Worm (Caenorhabditis elegans) whole organism, L2 larva: Measurements from ENCODE around the gene enri-1.

Source experiments
- C34F6.9 ChIP-seq: fragments of 150-350 bp; optimal IDR thresholded peaks from 2 replicates; lab custom pipeline; 2014; ENCODE audit warnings: missing biosample characterization, missing genetic modification characterization
- F13H6.1 ChIP-seq: sonication (generic microtip); optimal IDR thresholded peaks from 2 replicates; lab custom pipeline; 2016; ENCODE audit warnings: missing genetic modification characterization, missing compliant biosample characterization
- aly-2 ChIP-seq: fragments of 150-350 bp; optimal IDR thresholded peaks from 2 replicates; lab custom pipeline; 2014; ENCODE audit warnings: missing biosample characterization, missing genetic modification characterization
- ama-1 ChIP-seq: fragments of 150-350 bp; optimal IDR thresholded peaks from 2 replicates; lab custom pipeline; 2018; ENCODE audit warnings: inconsistent platforms
- blmp-1 ChIP-seq: sonication (generic microtip); optimal IDR thresholded peaks from 2 replicates; lab custom pipeline; 2017; ENCODE audit warnings: missing genetic modification characterization, mild to moderate bottlenecking, missing compliant biosample characterization, antibody characterized with exemption, moderate library complexity; ENCODE audit not compliant: insufficient read depth
- ceh-82 ChIP-seq: fragments of 150-350 bp; optimal IDR thresholded peaks from 2 replicates; lab custom pipeline; 2014; ENCODE audit warnings: missing biosample characterization, missing genetic modification characterization
- egl-27 ChIP-seq: sonication (generic microtip); optimal IDR thresholded peaks from 3 replicates; lab custom pipeline; 2017; ENCODE audit warnings: missing biosample characterization, missing genetic modification reagents, missing genetic modification characterization
- elt-1 ChIP-seq: fragments of 150-350 bp; optimal IDR thresholded peaks from 2 replicates; lab custom pipeline; 2014; ENCODE audit warnings: missing biosample characterization, missing genetic modification characterization
- elt-3 ChIP-seq: sonication (generic microtip); optimal IDR thresholded peaks from 2 replicates; lab custom pipeline; 2017; ENCODE audit warnings: missing biosample characterization, missing genetic modification characterization
- fos-1 ChIP-seq: fragments of 150-350 bp; optimal IDR thresholded peaks from 2 replicates; lab custom pipeline; 2014; ENCODE audit warnings: missing biosample characterization, missing genetic modification characterization
- gmeb-1 ChIP-seq: fragments of 150-350 bp; optimal IDR thresholded peaks from 2 replicates; lab custom pipeline; 2014; ENCODE audit warnings: missing biosample characterization, missing genetic modification characterization
- lin-11 ChIP-seq: fragments of 150-350 bp; sonication (generic microtip); optimal IDR thresholded peaks from 2 replicates; lab custom pipeline; 2014; ENCODE audit warnings: missing biosample characterization, missing genetic modification characterization, inconsistent platforms, mixed read lengths
- lin-13 ChIP-seq: fragments of 150-350 bp; optimal IDR thresholded peaks from 2 replicates; lab custom pipeline; 2014; ENCODE audit warnings: missing biosample characterization, missing genetic modification reagents, missing genetic modification characterization
- lin-39 ChIP-seq: fragments of 150-350 bp; optimal IDR thresholded peaks from 2 replicates; lab custom pipeline; 2014; ENCODE audit warnings: missing biosample characterization, missing genetic modification reagents, missing genetic modification characterization
- lsy-2 ChIP-seq, 2 experiments: fragments of 150-350 bp in 1 of 2; sonication (generic microtip) in 1 of 2; optimal IDR thresholded peaks; 2 replicates each; lab custom pipeline; 2014 to 2017; ENCODE audit warnings: missing biosample characterization in 2 of 2, missing genetic modification characterization in 2 of 2
- mab-5 ChIP-seq: fragments of 150-350 bp; optimal IDR thresholded peaks from 2 replicates; lab custom pipeline; 2014; ENCODE audit warnings: missing biosample characterization, missing genetic modification characterization
- mbf-1 ChIP-seq: sonication (generic microtip); optimal IDR thresholded peaks from 2 replicates; lab custom pipeline; 2017; ENCODE audit warnings: missing biosample characterization, missing genetic modification characterization
- mdl-1 ChIP-seq, 2 experiments: fragments of 150-350 bp in 1 of 2; sonication (generic microtip) in 1 of 2; optimal IDR thresholded peaks; 2 replicates each; lab custom pipeline; 2017; ENCODE audit warnings: missing biosample characterization in 2 of 2, missing genetic modification characterization in 2 of 2
- nhr-10 ChIP-seq: sonication (generic microtip); optimal IDR thresholded peaks from 2 replicates; lab custom pipeline; 2017; ENCODE audit warnings: missing biosample characterization, missing genetic modification characterization
- nhr-11 ChIP-seq: fragments of 150-350 bp; optimal IDR thresholded peaks from 2 replicates; lab custom pipeline; 2014; ENCODE audit warnings: missing biosample characterization, missing genetic modification characterization
- nhr-12 ChIP-seq: fragments of 150-350 bp; optimal IDR thresholded peaks from 2 replicates; lab custom pipeline; 2014; ENCODE audit warnings: missing biosample characterization, missing genetic modification characterization
- nhr-129 ChIP-seq: fragments of 150-350 bp; optimal IDR thresholded peaks from 2 replicates; lab custom pipeline; 2014; ENCODE audit warnings: missing biosample characterization, missing genetic modification characterization
- nhr-21 ChIP-seq: fragments of 150-350 bp; optimal IDR thresholded peaks from 2 replicates; lab custom pipeline; 2014; ENCODE audit warnings: missing biosample characterization, missing genetic modification characterization
- nhr-23 ChIP-seq: fragments of 150-350 bp; optimal IDR thresholded peaks from 2 replicates; lab custom pipeline; 2014; ENCODE audit warnings: missing biosample characterization, missing genetic modification reagents, missing genetic modification characterization
- nhr-237 ChIP-seq: fragments of 150-350 bp; optimal IDR thresholded peaks from 2 replicates; lab custom pipeline; 2014; ENCODE audit warnings: missing biosample characterization, missing genetic modification characterization
- nhr-25 ChIP-seq: fragments of 150-350 bp; sonication (generic microtip); optimal IDR thresholded peaks from 3 replicates; lab custom pipeline; 2014; ENCODE audit warnings: missing biosample characterization, missing genetic modification characterization
- nhr-6 ChIP-seq: fragments of 150-350 bp; optimal IDR thresholded peaks from 2 replicates; lab custom pipeline; 2014; ENCODE audit warnings: missing biosample characterization, missing genetic modification characterization
- sem-4 ChIP-seq: fragments of 150-350 bp; optimal IDR thresholded peaks from 2 replicates; lab custom pipeline; 2014; ENCODE audit warnings: missing biosample characterization, missing genetic modification reagents, missing genetic modification characterization
- skn-1 ChIP-seq: sonication (generic microtip); optimal IDR thresholded peaks from 2 replicates; lab custom pipeline; 2017; ENCODE audit warnings: missing biosample characterization, missing genetic modification characterization
- sma-3 ChIP-seq: sonication (generic microtip); optimal IDR thresholded peaks from 2 replicates; lab custom pipeline; 2016; ENCODE audit warnings: missing genetic modification reagents, missing genetic modification characterization, missing compliant biosample characterization
- sma-9 ChIP-seq, 2 experiments: fragments of 150-350 bp in 1 of 2; sonication (generic microtip) in 1 of 2; optimal IDR thresholded peaks; 2 replicates each; lab custom pipeline; 2014 to 2016; ENCODE audit warnings: missing genetic modification characterization in 2 of 2, mild to moderate bottlenecking in 1 of 2, missing biosample characterization in 1 of 2, missing compliant biosample characterization in 1 of 2, missing genetic modification reagents in 1 of 2, moderate library complexity in 1 of 2
- snpc-4 ChIP-seq: fragments of 150-350 bp; optimal IDR thresholded peaks from 2 replicates; lab custom pipeline; 2014; ENCODE audit warnings: missing biosample characterization, missing genetic modification characterization
- unc-39 ChIP-seq: fragments of 150-350 bp; optimal IDR thresholded peaks from 2 replicates; lab custom pipeline; 2014; ENCODE audit warnings: missing biosample characterization, missing genetic modification characterization
- unc-62 ChIP-seq: fragments of 150-350 bp; optimal IDR thresholded peaks from 2 replicates; lab custom pipeline; 2014; ENCODE audit warnings: missing biosample characterization, missing genetic modification reagents, missing genetic modification characterization
- zag-1 ChIP-seq: fragments of 150-350 bp; optimal IDR thresholded peaks from 2 replicates; lab custom pipeline; 2014; ENCODE audit warnings: missing biosample characterization, missing genetic modification characterization
- ztf-11 ChIP-seq: sonication (generic microtip); optimal IDR thresholded peaks from 2 replicates; lab custom pipeline; 2017; ENCODE audit warnings: missing biosample characterization, missing genetic modification characterization
- ztf-4 ChIP-seq: fragments of 150-350 bp; optimal IDR thresholded peaks from 2 replicates; lab custom pipeline; 2014; ENCODE audit warnings: missing biosample characterization, missing genetic modification characterization

enri-1 gene

ce11 chrII:2328963-2329442, 12.4 kb downstream of the enri-1 start, which contains the start of the genes ZK1240.8 and ZK1240.1:
TSS of gene ZK1240.8 (minus strand) at chrII:2329063.
TSS of gene ZK1240.1 (plus strand) at chrII:2329392.
- TF ChIP-seq sma-9 (GFP tag; optimal IDR thresholded peaks at IDR 0.05; lab: Kevin White, UChicago): no peak
- TF ChIP-seq sma-9 (tag; optimal IDR thresholded peaks at IDR 0.05; lab: Kevin White, UChicago): no peak
- no peak for TF ChIP-seq mdl-1 (tag; optimal IDR thresholded peaks at IDR 0.05; lab: Kevin White, UChicago)
- TF ChIP-seq, all 48 proteins: peak for 0

- TF ChIP-seq C34F6.9 (no peak), F13H6.1 (tag; lab: Kevin White, UChicago) (no peak), elt-1 (tag; lab: Kevin White, UChicago) (no peak), nhr-10 (tag; lab: Kevin White, UChicago) (no peak), nhr-25 (tag; lab: Kevin White, UChicago) (no peak), ceh-82 (no peak), lin-13 (GFP tag; lab: Kevin White, UChicago) (no peak), mbf-1 (tag; lab: Kevin White, UChicago) (no peak), ztf-4 (no peak), unc-39 (tag; lab: Kevin White, UChicago) (no peak)
Measured at ce11 chrII:2324956-2325355, 16.5 kb downstream of the enri-1 start, which contains the start of gene ZK1240.11. TSS of gene ZK1240.11 (plus strand) at chrII:2325256.

ce11 chrII:2322857-2323518, 18.4 kb downstream of the enri-1 start, which contains the start of the genes ZK1240.6 and ZK1240.2:
TSS of gene ZK1240.6 (minus strand) at chrII:2322907.
TSS of gene ZK1240.2 (plus strand) at chrII:2323376.
- no peak for TF ChIP-seq blmp-1 (tag; lab: Kevin White, UChicago)
- TF ChIP-seq nhr-10 (tag; lab: Kevin White, UChicago): no peak
- TF ChIP-seq fos-1 (tag; lab: Kevin White, UChicago): peak; percentile 76
- peak; percentile 21 for TF ChIP-seq sma-9 (GFP tag; optimal IDR thresholded peaks at IDR 0.05; lab: Kevin White, UChicago)
- TF ChIP-seq sma-9 (tag; optimal IDR thresholded peaks at IDR 0.05; lab: Kevin White, UChicago): no peak
- no peak for TF ChIP-seq nhr-237 (tag; lab: Kevin White, UChicago)
- TF ChIP-seq egl-27 (tag; lab: Kevin White, UChicago): no peak
- TF ChIP-seq lin-11 (tag; lab: Kevin White, UChicago): no peak

- TF ChIP-seq lin-11 (tag; lab: Kevin White, UChicago): no peak
- no peak for TF ChIP-seq snpc-4 (tag; lab: Kevin White, UChicago)
- peak; percentile 87 for TF ChIP-seq fos-1 (tag; lab: Kevin White, UChicago)
- no peak for TF ChIP-seq ztf-11 (tag; lab: Kevin White, UChicago)
- TF ChIP-seq aly-2: no peak
- TF ChIP-seq, all 48 proteins: peak for 1
Measured at ce11 chrII:2320097-2320496, 21.3 kb downstream of the enri-1 start, which contains the start of gene ZK1240.3. TSS of gene ZK1240.3 (plus strand) at chrII:2320334.

ce11 chrII:2317883-2318357, 23.5 kb downstream of the enri-1 start, which contains the start of the genes ZK1240.5 and ZK1240.9:
TSS of gene ZK1240.5 (minus strand) at chrII:2317933.
TSS of gene ZK1240.9 (plus strand) at chrII:2318189.
- peak; percentile 21 for TF ChIP-seq fos-1 (tag; lab: Kevin White, UChicago)
- TF ChIP-seq ama-1: no peak
- no peak for TF ChIP-seq unc-62 (GFP tag; lab: Kevin White, UChicago)
- no peak for TF ChIP-seq nhr-23 (tag; lab: Kevin White, UChicago)
- TF ChIP-seq nhr-12 (tag; lab: Kevin White, UChicago): no peak
- TF ChIP-seq nhr-237 (tag; lab: Kevin White, UChicago): no peak

- TF ChIP-seq nhr-11 (tag; lab: Kevin White, UChicago): no peak
Measured at ce11 chrII:2312747-2313146, 28.7 kb downstream of the enri-1 start, which contains the start of the genes trim-21 and B0281.1. TSS of gene trim-21 (minus strand) at chrII:2312847. TSS of gene B0281.1 (plus strand) at chrII:2313067.

ce11 chrII:2306741-2307140, 34.7 kb downstream of the enri-1 start, which contains the start of gene B0281.3:
TSS of gene B0281.3 (plus strand) at chrII:2307041.
- TF ChIP-seq mab-5 (tag; lab: Kevin White, UChicago) (no peak), nhr-10 (tag; lab: Kevin White, UChicago) (no peak), elt-3 (tag; lab: Kevin White, UChicago) (no peak), zag-1 (tag; lab: Kevin White, UChicago) (no peak), nhr-11 (tag; lab: Kevin White, UChicago) (no peak), gmeb-1 (no peak), skn-1 (no peak), nhr-12 (tag; lab: Kevin White, UChicago) (no peak), F13H6.1 (tag; lab: Kevin White, UChicago) (no peak), lsy-2 (tag; optimal IDR thresholded peaks at IDR 0.05; lab: Kevin White, UChicago) (no peak), sem-4 (tag; lab: Kevin White, UChicago) (no peak), aly-2 (no peak), lin-39 (tag; lab: Kevin White, UChicago) (no peak), nhr-21 (no peak), nhr-129 (no peak), nhr-6 (no peak), sma-3 (GFP tag; lab: Kevin White, UChicago) (no peak)
- TF ChIP-seq, all 48 proteins: peak for 0
